Fruit fly (Drosophila melanogaster): ENCODE results near the gene CG9389.

Gene CG9389

dm6 chr3L:21270480-21270879, at the start of gene CG9389:
TSS of gene CG9389 (minus strand) at chr3L:21270580.
- TF ChIP-seq Gug (GFP tag; IDR thresholded peaks at IDR 0.05), result no peak
- no peak for TF ChIP-seq CG1621 (tag; optimal IDR thresholded peaks at IDR 0.05)
- TF ChIP-seq Blimp-1 (GFP tag; optimal IDR thresholded peaks at IDR 0.05), result no peak
- no peak for TF ChIP-seq esn (GFP tag; optimal IDR thresholded peaks at IDR 0.05)
- no peak for TF ChIP-seq CG32006 (GFP tag; optimal IDR thresholded peaks at IDR 0.05)
- TF ChIP-seq CG6276 (GFP tag; optimal IDR thresholded peaks at IDR 0.05), result no peak
- TF ChIP-seq CG6808 (GFP tag; optimal IDR thresholded peaks at IDR 0.05), result no peak
- TF ChIP-seq CG16779 (tag; optimal IDR thresholded peaks at IDR 0.05), result no peak
- TF ChIP-seq vri (GFP tag; optimal IDR thresholded peaks at IDR 0.05), result no peak
- no peak for TF ChIP-seq Eip78C (GFP tag)
- TF ChIP-seq pdm3 (GFP tag; optimal IDR thresholded peaks at IDR 0.05), result no peak

- peak; percentile 5 for TF ChIP-seq Eip78C (GFP tag)
- no peak for TF ChIP-seq CG3919 (GFP tag; optimal IDR thresholded peaks at IDR 0.05)
Observed at dm6 chr3L:21319957-21320356, 49.6 kb upstream of the CG9389 start.

DNA sequence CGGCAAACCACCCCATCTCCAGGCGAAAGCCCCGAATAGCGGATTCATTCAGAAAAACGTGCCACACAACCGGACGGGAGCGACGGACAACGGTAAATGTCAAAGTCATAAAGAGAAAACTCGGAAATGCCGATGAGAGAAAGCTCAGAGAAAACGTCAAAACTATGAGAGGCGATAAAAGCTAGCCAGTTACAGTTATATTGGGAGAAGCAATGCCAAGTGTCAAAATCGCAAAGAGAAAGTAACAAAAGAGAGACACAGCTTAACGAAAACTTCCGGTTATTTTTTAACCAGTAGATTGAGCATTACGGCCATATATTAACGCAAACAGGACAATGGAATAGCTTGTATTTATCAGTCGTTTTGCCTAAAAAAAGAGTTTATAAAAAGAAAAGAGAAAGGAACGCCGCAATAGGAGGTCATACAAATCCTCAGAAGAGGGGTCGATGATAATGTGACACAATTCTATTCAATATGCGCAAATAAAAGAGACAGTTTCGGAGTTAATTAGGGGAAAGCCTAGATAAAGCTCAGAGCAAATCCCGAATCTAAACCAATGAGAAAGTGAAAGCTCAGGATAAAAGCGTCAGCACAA, 49.0 kb upstream of the CG9389 start:
- peak; percentile 47 for TF ChIP-seq achi (GFP tag; optimal IDR thresholded peaks at IDR 0.05)
- TF ChIP-seq CG31627 (GFP tag; optimal IDR thresholded peaks at IDR 0.05), result no peak

dm6 chr3L:21318474-21318873, 48.1 kb upstream of the CG9389 start, which contains the start of gene Rab26:
TSS of gene Rab26 (plus strand) at chr3L:21318774.
- no peak for TF ChIP-seq CG8319 (GFP tag; optimal IDR thresholded peaks at IDR 0.05)
- no peak for TF ChIP-seq Lpt (GFP tag; optimal IDR thresholded peaks at IDR 0.05)
- no peak for TF ChIP-seq esn (GFP tag; optimal IDR thresholded peaks at IDR 0.05)
- no peak for TF ChIP-seq CG7368 (GFP tag; optimal IDR thresholded peaks at IDR 0.05)
- no peak for TF ChIP-seq CG31627 (GFP tag; optimal IDR thresholded peaks at IDR 0.05)
- no peak for TF ChIP-seq Hr38 (GFP tag; optimal IDR thresholded peaks at IDR 0.05)
- no peak for TF ChIP-seq vri (GFP tag; optimal IDR thresholded peaks at IDR 0.05)
- TF ChIP-seq CG4318 (GFP tag; optimal IDR thresholded peaks at IDR 0.05), result no peak
- no peak for TF ChIP-seq Hr39 (GFP tag; optimal IDR thresholded peaks at IDR 0.05)
- no peak for TF ChIP-seq Eip93F (GFP tag; optimal IDR thresholded peaks at IDR 0.05)
- TF ChIP-seq net (GFP tag; optimal IDR thresholded peaks at IDR 0.05), result no peak
- no peak for TF ChIP-seq Ets21C (GFP tag; optimal IDR thresholded peaks at IDR 0.05)
- no peak for TF ChIP-seq CG6808 (GFP tag; optimal IDR thresholded peaks at IDR 0.05)
- TF ChIP-seq CG32006 (GFP tag; optimal IDR thresholded peaks at IDR 0.05), result no peak
- no peak for TF ChIP-seq Met (GFP tag; optimal IDR thresholded peaks at IDR 0.05)
- no peak for TF ChIP-seq Smox (GFP tag; optimal IDR thresholded peaks at IDR 0.05)
- no peak for TF ChIP-seq Sox14 (GFP tag; optimal IDR thresholded peaks at IDR 0.05)
- TF ChIP-seq CG10669 (GFP tag; optimal IDR thresholded peaks at IDR 0.05), result no peak
- no peak for TF ChIP-seq CG6276 (GFP tag; optimal IDR thresholded peaks at IDR 0.05)

- peak; percentile 13 for TF ChIP-seq CG3032 (tag; optimal IDR thresholded peaks at IDR 0.05)
- no peak for TF ChIP-seq CG7368 (GFP tag; optimal IDR thresholded peaks at IDR 0.05)
- TF ChIP-seq Sox14 (GFP tag; optimal IDR thresholded peaks at IDR 0.05), result peak; percentile 57
- peak; percentile 39 for TF ChIP-seq Eip78C (GFP tag)
- TF ChIP-seq fkh (GFP tag; optimal IDR thresholded peaks at IDR 0.05), result peak; percentile 24
- TF ChIP-seq dac (GFP tag; optimal IDR thresholded peaks at IDR 0.05), result no peak
- TF ChIP-seq vri (GFP tag; optimal IDR thresholded peaks at IDR 0.05), result no peak
Observed at dm6 chr3L:21317416-21318259, 47.3 kb upstream of the CG9389 start, which contains the start of gene Pc. TSS of gene Pc (minus strand) at chr3L:21318020.
